Worm (Caenorhabditis elegans): ENCODE data around the gene F25B5.6.

The F25B5.6 gene

ce11 chrIII:5958172-5958886, 9.8 kb upstream of the F25B5.6 start, which contains the start of the genes nono-1 and nop-1:
nono-1 (minus strand) TSS chrIII:5958246.
nop-1 (plus strand) TSS chrIII:5958722.
- TF ChIP-seq skn-1 (tag; optimal IDR thresholded peaks at IDR 0.05) (no peak), sup-37 (GFP tag; optimal IDR thresholded peaks at IDR 0.05) (no peak), blmp-1 (tag; optimal IDR thresholded peaks at IDR 0.05) (peak; percentile 70), lin-14 (GFP tag; optimal IDR thresholded peaks at IDR 0.05) (peak; percentile 56), mep-1 (tag; optimal IDR thresholded peaks at IDR 0.05) (peak; percentile 56)

- TF ChIP-seq zag-1 (tag; optimal IDR thresholded peaks at IDR 0.05) (no peak), ceh-8 (GFP tag; optimal IDR thresholded peaks at IDR 0.05) (no peak), unc-30 (tag; optimal IDR thresholded peaks at IDR 0.05) (no peak), mef-2 (tag; optimal IDR thresholded peaks at IDR 0.05) (no peak), nhr-11 (tag; optimal IDR thresholded peaks at IDR 0.05) (no peak), isw-1 (GFP tag; IDR thresholded peaks at IDR 0.05) (no peak), ces-1 (GFP tag; optimal IDR thresholded peaks at IDR 0.05) (no peak), nhr-77 (tag; optimal IDR thresholded peaks at IDR 0.05) (no peak), ceh-82 (tag; optimal IDR thresholded peaks at IDR 0.05) (no peak), mdl-1 (tag; optimal IDR thresholded peaks at IDR 0.05) (no peak), lin-15B (tag; optimal IDR thresholded peaks at IDR 0.05) (no peak), lin-39 (tag; optimal IDR thresholded peaks at IDR 0.05) (no peak), dsc-1 (tag; optimal IDR thresholded peaks at IDR 0.05) (no peak), mep-1 (tag; optimal IDR thresholded peaks at IDR 0.05) (no peak)
These were observed 5.4 kb upstream of the F25B5.6 start for ce11 chrIII:5953913-5954290.

ce11 chrIII:5953041-5953912, 4.7 kb upstream of the F25B5.6 start:
- TF ChIP-seq lin-39 (tag; optimal IDR thresholded peaks at IDR 0.05), result no peak
- TF ChIP-seq nhr-90 (tag; optimal IDR thresholded peaks at IDR 0.05; ENCODE audit: poor library complexity), result peak; percentile 4
- no peak for TF ChIP-seq sox-4 (tag; optimal IDR thresholded peaks at IDR 0.05)
- no peak for TF ChIP-seq nhr-11 (tag; optimal IDR thresholded peaks at IDR 0.05)
- no peak for TF ChIP-seq lir-3 (tag; optimal IDR thresholded peaks at IDR 0.05; ENCODE audit: poor library complexity)
- no peak for TF ChIP-seq irx-1 (tag; optimal IDR thresholded peaks at IDR 0.05)
- no peak for TF ChIP-seq unc-130 (tag; optimal IDR thresholded peaks at IDR 0.05)
- no peak for TF ChIP-seq sup-37 (GFP tag; optimal IDR thresholded peaks at IDR 0.05)
- TF ChIP-seq aly-2 (tag; optimal IDR thresholded peaks at IDR 0.05), result no peak
- TF ChIP-seq tbx-2 (tag; optimal IDR thresholded peaks at IDR 0.05), result no peak
- TF ChIP-seq unc-86 (tag; optimal IDR thresholded peaks at IDR 0.05), result no peak
- no peak for TF ChIP-seq fkh-4 (tag; optimal IDR thresholded peaks at IDR 0.05; ENCODE audit: borderline replicate concordance)
- no peak for TF ChIP-seq swsn-7 (tag; optimal IDR thresholded peaks at IDR 0.05)
- TF ChIP-seq unc-62 (GFP tag; optimal IDR thresholded peaks at IDR 0.05), result no peak
- peak; percentile 58 for TF ChIP-seq nhr-85 (tag)
- TF ChIP-seq ceh-63 (GFP tag; optimal IDR thresholded peaks at IDR 0.05), result no peak
- no peak for TF ChIP-seq nhr-76 (tag; optimal IDR thresholded peaks at IDR 0.05)
- TF ChIP-seq nhr-71 (tag; optimal IDR thresholded peaks at IDR 0.05), result peak; percentile 28
- TF ChIP-seq lin-15B (tag; optimal IDR thresholded peaks at IDR 0.05), result no peak
- TF ChIP-seq lin-14 (GFP tag; optimal IDR thresholded peaks at IDR 0.05), result no peak
- no peak for TF ChIP-seq mab-9 (GFP tag; IDR thresholded peaks at IDR 0.05)
- peak; percentile 9 for TF ChIP-seq ama-1 (optimal IDR thresholded peaks at IDR 0.05)
- no peak for TF ChIP-seq ceh-8 (GFP tag; optimal IDR thresholded peaks at IDR 0.05)
- no peak for TF ChIP-seq aha-1 (tag; optimal IDR thresholded peaks at IDR 0.05)
- no peak for TF ChIP-seq elt-3 (tag; optimal IDR thresholded peaks at IDR 0.05)
- no peak for TF ChIP-seq Y116A8C.19 (tag; optimal IDR thresholded peaks at IDR 0.05; ENCODE audit: borderline replicate concordance)
- no peak for TF ChIP-seq efl-1 (optimal IDR thresholded peaks at IDR 0.05)
- TF ChIP-seq efl-1 (GFP tag; optimal IDR thresholded peaks at IDR 0.05 in 1 of 2), result peak in 1 of 2 experiments; percentile 20
- no peak for TF ChIP-seq nhr-77 (tag; optimal IDR thresholded peaks at IDR 0.05)
- TF ChIP-seq ceh-90 (tag; optimal IDR thresholded peaks at IDR 0.05), result no peak
- TF ChIP-seq ets-5 (GFP tag; IDR thresholded peaks at IDR 0.05), result no peak
- no peak for TF ChIP-seq C16A3.4 (tag; optimal IDR thresholded peaks at IDR 0.05)
- TF ChIP-seq lin-35 (GFP tag; optimal IDR thresholded peaks at IDR 0.05), result peak in 1 of 2 experiments; percentile 5
- no peak for TF ChIP-seq ceh-82 (tag; optimal IDR thresholded peaks at IDR 0.05)
- no peak for TF ChIP-seq dsc-1 (tag; optimal IDR thresholded peaks at IDR 0.05)
- TF ChIP-seq snu-23 (GFP tag; optimal IDR thresholded peaks at IDR 0.05), result peak; percentile 5
- TF ChIP-seq pag-3 (tag; optimal IDR thresholded peaks at IDR 0.05; ENCODE audit: borderline replicate concordance, insufficient read depth), result no peak
